Fruit fly (Drosophila melanogaster): ENCODE data around the gene spg.

DNA sequence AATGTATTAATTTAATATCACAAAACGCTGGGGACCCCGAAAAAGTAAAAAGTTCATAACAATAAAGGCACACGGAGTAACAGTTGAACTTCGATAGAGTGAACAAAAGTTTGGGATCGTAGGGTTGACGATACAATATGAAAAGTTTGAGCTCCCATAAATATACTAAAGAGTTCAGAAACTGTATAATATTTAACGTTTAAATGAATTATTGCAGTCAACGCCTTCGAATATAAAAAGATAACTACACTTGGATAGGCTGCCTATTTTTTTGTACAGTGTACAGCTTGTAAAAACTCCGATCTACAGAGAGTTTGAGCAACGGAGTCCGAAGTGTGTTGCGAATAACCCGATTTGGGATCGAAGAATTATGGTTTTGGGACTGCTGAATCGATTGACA, 14.3 kb upstream of the spg start:
- no peak for TF ChIP-seq psq (optimal IDR thresholded peaks at IDR 0.05)
- no peak for TF ChIP-seq Myc (optimal IDR thresholded peaks at IDR 0.05)
